Fruit fly (Drosophila melanogaster) ovary, adult (tissue): ENCODE measurements around the gene Ccp84Af.

ENCODE experiments used
- CG17801 ChIP-seq: fragments of 200-800 bp; optimal IDR thresholded peaks from 2 replicates; lab custom pipeline; 2019; ENCODE audit warnings: missing biosample characterization, mild to moderate bottlenecking, missing genetic modification characterization, moderate library complexity; ENCODE audit not compliant: partially characterized antibody

Ccp84Af gene

dm6 chr3R:6683135-6683534 lies 6.9 kb downstream of the Ccp84Af start:
- TF ChIP-seq CG17801 (GFP tag; lab: Kevin White, UChicago): no peak

- TF ChIP-seq CG17801 (GFP tag; lab: Kevin White, UChicago): no peak
Measured at dm6 chr3R:6678480-6678879, 11.6 kb downstream of the Ccp84Af start, which contains the start of gene lab. lab (minus strand) TSS chr3R:6678590.

dm6 chr3R:6674548-6674947 lies 15.5 kb downstream of the Ccp84Af start:
- no peak for TF ChIP-seq CG17801 (GFP tag; lab: Kevin White, UChicago)

dm6 chr3R:6672303-6673007 lies 17.6 kb downstream of the Ccp84Af start:
- TF ChIP-seq CG17801 (GFP tag; lab: Kevin White, UChicago): no peak

dm6 chr3R:6668234-6668633 lies 21.8 kb downstream of the Ccp84Af start:
- no peak for TF ChIP-seq CG17801 (GFP tag; lab: Kevin White, UChicago)

- TF ChIP-seq CG17801 (GFP tag; lab: Kevin White, UChicago): no peak
Measured at dm6 chr3R:6667245-6667644, 22.8 kb downstream of the Ccp84Af start.

dm6 chr3R:6665117-6665654 lies 24.9 kb downstream of the Ccp84Af start:
- no peak for TF ChIP-seq CG17801 (GFP tag; lab: Kevin White, UChicago)

dm6 chr3R:6664371-6665116 lies 25.5 kb downstream of the Ccp84Af start:
- no peak for TF ChIP-seq CG17801 (GFP tag; lab: Kevin White, UChicago)

dm6 chr3R:6663289-6663666 lies 26.8 kb downstream of the Ccp84Af start:
- no peak for TF ChIP-seq CG17801 (GFP tag; lab: Kevin White, UChicago)

dm6 chr3R:6662613-6663288 lies 27.3 kb downstream of the Ccp84Af start:
- no peak for TF ChIP-seq CG17801 (GFP tag; lab: Kevin White, UChicago)

- TF ChIP-seq CG17801 (GFP tag; lab: Kevin White, UChicago): no peak
Measured at dm6 chr3R:6659941-6660340, 30.1 kb downstream of the Ccp84Af start, which contains the start of gene agt. agt (minus strand) TSS chr3R:6660100.

- TF ChIP-seq CG17801 (GFP tag; lab: Kevin White, UChicago): no peak
Measured at dm6 chr3R:6657278-6658246, 32.5 kb downstream of the Ccp84Af start, which contains the start of the genes CG1307 and twr. CG1307 (minus strand) TSS chr3R:6657442. twr (plus strand) TSS chr3R:6657882.

- TF ChIP-seq CG17801 (GFP tag; lab: Kevin White, UChicago): no peak
Measured at dm6 chr3R:6646740-6647139, 43.3 kb downstream of the Ccp84Af start, which contains the start of gene Taf1. Taf1 (plus strand) TSS chr3R:6646889.

- no peak for TF ChIP-seq CG17801 (GFP tag; lab: Kevin White, UChicago)
Measured at dm6 chr3R:6644334-6644733, 45.7 kb downstream of the Ccp84Af start, which contains the start of gene Ass. Ass (minus strand) TSS chr3R:6644434.
